Worm (Caenorhabditis elegans) whole organism, L1 larva: ENCODE data around the gene ZC21.8.

Experiments used
- C34B4.2 ChIP-seq: sonication (generic microtip); optimal IDR thresholded peaks from 2 replicates; lab custom pipeline; 2017; ENCODE audit warnings: mild to moderate bottlenecking, missing genetic modification characterization, missing compliant biosample characterization
- alr-1 ChIP-seq: fragments of 200-800 bp; sonication (Bioruptor generic); optimal IDR thresholded peaks from 2 replicates; lab custom pipeline; 2018; ENCODE audit warnings: borderline replicate concordance, mild to moderate bottlenecking, missing genetic modification characterization, missing compliant biosample characterization
- aly-2 ChIP-seq: fragments of 150-350 bp; optimal IDR thresholded peaks from 2 replicates; lab custom pipeline; 2014; ENCODE audit warnings: missing biosample characterization, missing genetic modification characterization
- ceh-82 ChIP-seq, 3 experiments: fragments of 150-350 bp in 1 of 3; sonication (generic microtip) in 2 of 3; optimal IDR thresholded peaks; 2 replicates each; lab custom pipeline; 2014 to 2017; ENCODE audit warnings: missing biosample characterization in 3 of 3, missing genetic modification characterization in 3 of 3
- ces-1 ChIP-seq: fragments of 150-350 bp; optimal IDR thresholded peaks from 2 replicates; lab custom pipeline; 2014; ENCODE audit warnings: missing biosample characterization, missing genetic modification reagents, missing genetic modification characterization
- dpl-1 ChIP-seq, 3 experiments: fragments of 150-350 bp in 2 of 3; sonication (generic microtip) in 1 of 3; optimal IDR thresholded peaks; 2 replicates each; lab custom pipeline; 2014 to 2017; ENCODE audit warnings: missing biosample characterization in 3 of 3, missing genetic modification characterization in 3 of 3, missing genetic modification reagents in 3 of 3
- efl-1 ChIP-seq, 4 experiments: fragments of 150-350 bp; optimal IDR thresholded peaks in 3 of 4; peaks in 1 of 4; 1 replicate in 1 of 4; 2 replicates in 3 of 4; lab custom pipeline; 2014; ENCODE audit warnings: missing biosample characterization in 2 of 4, missing genetic modification characterization in 2 of 4, missing genetic modification reagents in 2 of 4
- egl-13 ChIP-seq: sonication (generic microtip); optimal IDR thresholded peaks from 2 replicates; lab custom pipeline; 2016; ENCODE audit warnings: missing genotype, missing genetic modification reagents, missing genetic modification characterization, missing compliant biosample characterization
- elt-2 ChIP-seq: sonication (generic microtip); optimal IDR thresholded peaks from 2 replicates; lab custom pipeline; 2016; ENCODE audit warnings: missing genetic modification characterization, mild to moderate bottlenecking, inconsistent platforms, missing compliant biosample characterization, missing genetic modification reagents
- ets-5 ChIP-seq: fragments of 200-800 bp; sonication (Bioruptor generic); IDR thresholded peaks from 2 replicates; pipeline ENCODE4 v1.3.6; 2022; ENCODE audit warnings: missing genetic modification characterization, missing compliant biosample characterization
- fos-1 ChIP-seq: fragments of 150-350 bp; optimal IDR thresholded peaks from 2 replicates; lab custom pipeline; 2014; ENCODE audit warnings: missing biosample characterization, missing genetic modification characterization
- grh-1 ChIP-seq: fragments of 200-800 bp; sonication (Bioruptor generic); IDR thresholded peaks from 2 replicates; pipeline ENCODE4 v1.3.6; 2022; ENCODE audit warnings: missing genetic modification reagents, missing genetic modification characterization, missing compliant biosample characterization
- lin-14 ChIP-seq: fragments of 200-800 bp; sonication (Bioruptor generic); optimal IDR thresholded peaks from 2 replicates; lab custom pipeline; 2018; ENCODE audit warnings: mild to moderate bottlenecking, missing genetic modification characterization, moderate library complexity, missing compliant biosample characterization
- lsy-2 ChIP-seq, 2 experiments: fragments of 150-350 bp; optimal IDR thresholded peaks; 2 replicates each; lab custom pipeline; 2014; ENCODE audit warnings: missing biosample characterization in 2 of 2, missing genetic modification characterization in 2 of 2
- mab-9 ChIP-seq: fragments of 200-800 bp; sonication (Bioruptor generic); IDR thresholded peaks from 2 replicates; pipeline ENCODE4 v1.3.6; 2022; ENCODE audit warnings: missing genetic modification reagents, missing genetic modification characterization, missing compliant biosample characterization
- mdl-1 ChIP-seq, 2 experiments: fragments of 150-350 bp; optimal IDR thresholded peaks; 2 replicates each; lab custom pipeline; 2014 to 2017; ENCODE audit warnings: missing biosample characterization in 2 of 2, missing genetic modification characterization in 2 of 2, inconsistent platforms in 1 of 2
- mep-1 ChIP-seq: fragments of 150-350 bp; optimal IDR thresholded peaks from 2 replicates; lab custom pipeline; 2014; ENCODE audit warnings: missing biosample characterization, missing genetic modification characterization
- nhr-11 ChIP-seq: fragments of 150-350 bp; optimal IDR thresholded peaks from 2 replicates; lab custom pipeline; 2014; ENCODE audit warnings: missing biosample characterization, missing genetic modification characterization
- nhr-20 ChIP-seq: sonication (generic microtip); optimal IDR thresholded peaks from 2 replicates; lab custom pipeline; 2016; ENCODE audit warnings: mild to moderate bottlenecking, missing genetic modification characterization, missing compliant biosample characterization
- nhr-237 ChIP-seq: fragments of 150-350 bp; optimal IDR thresholded peaks from 2 replicates; lab custom pipeline; 2014; ENCODE audit warnings: missing biosample characterization, missing genetic modification characterization
- nhr-28 ChIP-seq: fragments of 150-350 bp; optimal IDR thresholded peaks from 2 replicates; lab custom pipeline; 2014; ENCODE audit warnings: missing biosample characterization, missing genetic modification characterization
- nhr-47 ChIP-seq: sonication (generic microtip); optimal IDR thresholded peaks from 2 replicates; lab custom pipeline; 2016; ENCODE audit warnings: mild to moderate bottlenecking, missing genetic modification characterization, moderate library complexity, missing compliant biosample characterization
- nhr-71 ChIP-seq: sonication (generic microtip); optimal IDR thresholded peaks from 2 replicates; lab custom pipeline; 2016; ENCODE audit warnings: mild to moderate bottlenecking, missing genetic modification characterization, moderate library complexity, missing compliant biosample characterization
- nhr-77 ChIP-seq: fragments of 150-350 bp; optimal IDR thresholded peaks from 2 replicates; lab custom pipeline; 2014; ENCODE audit warnings: missing biosample characterization, missing genetic modification characterization
- rnt-1 ChIP-seq: sonication (generic microtip); optimal IDR thresholded peaks from 2 replicates; lab custom pipeline; 2016; ENCODE audit warnings: mild to moderate bottlenecking, missing genetic modification characterization, moderate library complexity, missing compliant biosample characterization
- snpc-4 ChIP-seq: fragments of 150-350 bp; optimal IDR thresholded peaks from 2 replicates; lab custom pipeline; 2014; ENCODE audit warnings: missing biosample characterization, missing genetic modification characterization
- snu-23 ChIP-seq: sonication (generic microtip); optimal IDR thresholded peaks from 2 replicates; lab custom pipeline; 2016; ENCODE audit warnings: missing genetic modification characterization, missing compliant biosample characterization
- sup-37 ChIP-seq: fragments of 200-800 bp; sonication (Bioruptor generic); optimal IDR thresholded peaks from 2 replicates; lab custom pipeline; 2018; ENCODE audit warnings: mild to moderate bottlenecking, missing genetic modification characterization, missing compliant biosample characterization
- swsn-7 ChIP-seq: sonication (generic microtip); optimal IDR thresholded peaks from 2 replicates; lab custom pipeline; 2016; ENCODE audit warnings: missing genetic modification characterization, missing compliant biosample characterization
- tbx-2 ChIP-seq: sonication (generic microtip); optimal IDR thresholded peaks from 2 replicates; lab custom pipeline; 2016; ENCODE audit warnings: missing genetic modification characterization, missing compliant biosample characterization
- unc-130 ChIP-seq: fragments of 150-350 bp; optimal IDR thresholded peaks from 2 replicates; lab custom pipeline; 2017; ENCODE audit warnings: missing biosample characterization, missing genetic modification characterization, inconsistent platforms
- vab-15 ChIP-seq: sonication (generic microtip); optimal IDR thresholded peaks from 2 replicates; lab custom pipeline; 2017; ENCODE audit warnings: missing genotype, mild to moderate bottlenecking, missing genetic modification characterization, missing compliant biosample characterization
- zag-1 ChIP-seq: fragments of 150-350 bp; optimal IDR thresholded peaks from 2 replicates; lab custom pipeline; 2014; ENCODE audit warnings: missing biosample characterization, missing genetic modification characterization
- zip-4 ChIP-seq: fragments of 200-800 bp; sonication (Bioruptor generic); optimal IDR thresholded peaks from 2 replicates; lab custom pipeline; 2018; ENCODE audit warnings: mild to moderate bottlenecking, missing genetic modification characterization, moderate library complexity, missing compliant biosample characterization
- ztf-11 ChIP-seq, 2 experiments: sonication (generic microtip); optimal IDR thresholded peaks; 2 replicates each; lab custom pipeline; 2016 to 2017; ENCODE audit warnings: missing genetic modification characterization in 2 of 2, missing biosample characterization in 1 of 2, missing compliant biosample characterization in 1 of 2

ZC21.8 gene

ce11 chrIII:8521654-8522392 is 2.0 kb upstream of the ZC21.8 start:
- TF ChIP-seq ceh-82 (tag; optimal IDR thresholded peaks at IDR 0.05; lab: Kevin White, UChicago) = no peak
- no peak for TF ChIP-seq efl-1 (optimal IDR thresholded peaks at IDR 0.05; lab: Kevin White, UChicago)
- TF ChIP-seq efl-1 (GFP tag; optimal IDR thresholded peaks at IDR 0.05 in 1 of 2; lab: Kevin White, UChicago) = no peak
- TF ChIP-seq lin-14 (GFP tag; lab: Kevin White, UChicago) = no peak
- no peak for TF ChIP-seq vab-15 (tag; lab: Kevin White, UChicago)
- no peak for TF ChIP-seq zag-1 (tag; lab: Kevin White, UChicago)
- no peak for TF ChIP-seq mdl-1 (tag; optimal IDR thresholded peaks at IDR 0.05; lab: Kevin White, UChicago)
- no peak for TF ChIP-seq elt-2
- no peak for TF ChIP-seq nhr-47 (tag; lab: Kevin White, UChicago)
- TF ChIP-seq ztf-11 (tag; optimal IDR thresholded peaks at IDR 0.05; lab: Kevin White, UChicago) = no peak
- TF ChIP-seq ces-1 = no peak
- TF ChIP-seq nhr-237 (tag; lab: Kevin White, UChicago) = no peak
- no peak for TF ChIP-seq nhr-71 (tag; lab: Kevin White, UChicago)
- no peak for TF ChIP-seq nhr-28
- no peak for TF ChIP-seq swsn-7 (tag; lab: Kevin White, UChicago)
- TF ChIP-seq C34B4.2 (tag; lab: Kevin White, UChicago) = no peak
- no peak for TF ChIP-seq lsy-2 (tag; optimal IDR thresholded peaks at IDR 0.05; lab: Kevin White, UChicago)
- TF ChIP-seq rnt-1 (tag; lab: Kevin White, UChicago) = no peak
- TF ChIP-seq, all 84 proteins: peak for 0

- no peak for TF ChIP-seq unc-130 (tag; lab: Kevin White, UChicago)
- no peak for TF ChIP-seq zip-4
- TF ChIP-seq mep-1 = no peak
- TF ChIP-seq tbx-2 (tag; lab: Kevin White, UChicago) = peak; percentile 52
- TF ChIP-seq fos-1 (tag; lab: Kevin White, UChicago) = no peak
- TF ChIP-seq lsy-2 (tag; optimal IDR thresholded peaks at IDR 0.05; lab: Kevin White, UChicago) = no peak
- no peak for TF ChIP-seq nhr-20 (tag; lab: Kevin White, UChicago)
- no peak for TF ChIP-seq egl-13 (tag; lab: Kevin White, UChicago)
- no peak for TF ChIP-seq efl-1 (optimal IDR thresholded peaks at IDR 0.05; lab: Kevin White, UChicago)
- TF ChIP-seq efl-1 (GFP tag; optimal IDR thresholded peaks at IDR 0.05 in 1 of 2; lab: Kevin White, UChicago) = peak in 1 of 2 experiments; percentile 82
- no peak for TF ChIP-seq sup-37 (GFP tag; lab: Kevin White, UChicago)
- no peak for TF ChIP-seq nhr-28
- no peak for TF ChIP-seq snpc-4 (tag; lab: Kevin White, UChicago)
- no peak for TF ChIP-seq grh-1
- TF ChIP-seq ets-5 (GFP tag; lab: Robert Waterston, UW) = no peak
- TF ChIP-seq aly-2 (tag; lab: Kevin White, UChicago) = no peak
- peak; percentile 11 for TF ChIP-seq nhr-71 (tag; lab: Kevin White, UChicago)
- no peak for TF ChIP-seq alr-1 (tag; lab: Kevin White, UChicago)
- peak; percentile 54 for TF ChIP-seq nhr-77 (tag; lab: Kevin White, UChicago)
- peak in 1 of 2 experiments; percentile 2 for TF ChIP-seq mdl-1 (tag; optimal IDR thresholded peaks at IDR 0.05; lab: Kevin White, UChicago)
- no peak for TF ChIP-seq nhr-11 (tag; lab: Kevin White, UChicago)
- TF ChIP-seq snu-23 (GFP tag; lab: Kevin White, UChicago) = no peak
- no peak for TF ChIP-seq dpl-1 (GFP tag; optimal IDR thresholded peaks at IDR 0.05; lab: Kevin White, UChicago)
Observed at ce11 chrIII:8520589-8520988, 803 bp upstream of the ZC21.8 start.

DNA sequence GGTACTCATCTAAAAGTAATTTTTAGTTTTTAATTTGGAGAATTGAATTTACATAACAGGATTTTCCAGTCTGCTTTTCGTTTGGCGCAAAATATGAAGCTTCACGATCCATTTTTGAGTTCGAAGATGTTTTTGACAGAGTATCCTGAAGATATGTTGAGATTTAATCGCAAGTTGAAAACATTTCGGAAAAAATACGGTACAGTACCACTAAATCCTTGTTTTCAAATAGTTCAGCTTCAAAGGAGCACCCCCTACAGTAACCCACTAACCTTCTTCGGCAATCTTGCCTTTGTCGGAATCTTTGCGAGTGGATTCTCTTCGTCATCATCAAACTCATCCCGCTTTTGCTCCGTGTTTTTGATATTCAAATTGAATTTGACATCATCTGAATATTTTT is 796 bp downstream of the ZC21.8 start:
- TF ChIP-seq efl-1 (optimal IDR thresholded peaks at IDR 0.05; lab: Kevin White, UChicago) (no peak), efl-1 (GFP tag; optimal IDR thresholded peaks at IDR 0.05 in 1 of 2; lab: Kevin White, UChicago) (peak in 1 of 2 experiments; percentile 44), tbx-2 (tag; lab: Kevin White, UChicago) (no peak), aly-2 (tag; lab: Kevin White, UChicago) (peak; percentile 34), mab-9 (no peak)
